Worm (Caenorhabditis elegans) whole organism, L4 larva: ENCODE results near the gene C06A1.7.

Source experiments
- F26F4.8 ChIP-seq: fragments of 200-800 bp; sonication (Bioruptor generic); conservative IDR thresholded peaks from 2 replicates; pipeline ENCODE4 v1.3.6; 2022; ENCODE audit warnings: missing genetic modification characterization, missing compliant biosample characterization
- T20F7.1 ChIP-seq: fragments of 200-800 bp; sonication (Bioruptor generic); optimal IDR thresholded peaks from 2 replicates; lab custom pipeline; 2018; ENCODE audit warnings: mild to moderate bottlenecking, missing genetic modification characterization, missing compliant biosample characterization
- Y105C5A.15 ChIP-seq: fragments of 200-800 bp; sonication (Bioruptor generic); IDR thresholded peaks from 2 replicates; pipeline ENCODE4 v1.3.6; 2022; ENCODE audit warnings: missing genetic modification characterization, missing compliant biosample characterization
- Y75B8A.6 ChIP-seq: fragments of 200-800 bp; sonication (Bioruptor generic); IDR thresholded peaks from 2 replicates; pipeline ENCODE4 v1.3.6; 2022; ENCODE audit warnings: missing genetic modification reagents, missing genetic modification characterization, missing compliant biosample characterization
- ceh-20 ChIP-seq: fragments of 200-800 bp; sonication (Bioruptor generic); IDR thresholded peaks from 2 replicates; pipeline ENCODE4 v1.3.6; 2022; ENCODE audit warnings: missing genetic modification reagents, missing genetic modification characterization, missing compliant biosample characterization
- ceh-28 ChIP-seq: fragments of 150-350 bp; optimal IDR thresholded peaks from 2 replicates; lab custom pipeline; 2014; ENCODE audit warnings: missing biosample characterization, missing genetic modification reagents, missing genetic modification characterization
- ceh-62 ChIP-seq: sonication (generic microtip); optimal IDR thresholded peaks from 2 replicates; lab custom pipeline; 2017; ENCODE audit warnings: missing biosample characterization, missing genetic modification characterization
- ceh-82 ChIP-seq: sonication (generic microtip); optimal IDR thresholded peaks from 2 replicates; lab custom pipeline; 2017; ENCODE audit warnings: missing biosample characterization, missing genetic modification characterization
- ces-1 ChIP-seq: fragments of 150-350 bp; sonication (generic microtip); optimal IDR thresholded peaks from 4 replicates; lab custom pipeline; 2014; ENCODE audit warnings: missing biosample characterization, missing genetic modification reagents, missing genetic modification characterization
- ctbp-1 ChIP-seq: fragments of 200-800 bp; sonication (Bioruptor generic); IDR thresholded peaks from 2 replicates; pipeline ENCODE4 v1.3.6; 2022; ENCODE audit warnings: missing genetic modification reagents, missing genetic modification characterization, missing compliant biosample characterization
- daf-12 ChIP-seq: fragments of 150-350 bp; optimal IDR thresholded peaks from 2 replicates; lab custom pipeline; 2014; ENCODE audit warnings: missing biosample characterization, missing genetic modification reagents, missing genetic modification characterization
- dmd-6 ChIP-seq: fragments of 200-800 bp; sonication (Bioruptor generic); IDR thresholded peaks from 2 replicates; pipeline ENCODE4 v1.3.6; 2022; ENCODE audit warnings: missing genetic modification reagents, missing genetic modification characterization, missing compliant biosample characterization
- dmd-8 ChIP-seq: fragments of 200-800 bp; sonication (Bioruptor generic); IDR thresholded peaks from 2 replicates; pipeline ENCODE4 v1.3.6; 2022; ENCODE audit warnings: missing genetic modification characterization, missing compliant biosample characterization
- dmd-9 ChIP-seq: fragments of 200-800 bp; sonication (Bioruptor generic); IDR thresholded peaks from 2 replicates; pipeline ENCODE4 v1.3.6; 2022; ENCODE audit warnings: missing genetic modification reagents, missing genetic modification characterization, missing compliant biosample characterization
- dpl-1 ChIP-seq: fragments of 150-350 bp; optimal IDR thresholded peaks from 2 replicates; lab custom pipeline; 2014; ENCODE audit warnings: missing biosample characterization, missing genetic modification reagents, missing genetic modification characterization
- duxl-1 ChIP-seq: sonication (generic microtip); optimal IDR thresholded peaks from 2 replicates; lab custom pipeline; 2016; ENCODE audit warnings: mild to moderate bottlenecking, missing genetic modification characterization, moderate library complexity, missing compliant biosample characterization; ENCODE audit not compliant: poor library complexity
- dve-1 ChIP-seq: sonication (generic microtip); optimal IDR thresholded peaks from 2 replicates; lab custom pipeline; 2017; ENCODE audit warnings: antibody characterized with exemption, mild to moderate bottlenecking, missing genetic modification characterization, missing compliant biosample characterization; ENCODE audit not compliant: insufficient read depth
- fkh-10 ChIP-seq: fragments of 150-350 bp; optimal IDR thresholded peaks from 2 replicates; lab custom pipeline; 2014; ENCODE audit warnings: missing biosample characterization, missing genetic modification reagents, missing genetic modification characterization
- gei-8 ChIP-seq: fragments of 200-800 bp; sonication (Bioruptor generic); optimal IDR thresholded peaks from 2 replicates; lab custom pipeline; 2018; ENCODE audit warnings: mild to moderate bottlenecking, missing genetic modification characterization, missing compliant biosample characterization
- hif-1 ChIP-seq, 2 experiments: sonication (generic microtip); optimal IDR thresholded peaks; 2 replicates each; lab custom pipeline; 2016 to 2017; ENCODE audit warnings: missing compliant biosample characterization in 2 of 2, missing genetic modification characterization in 2 of 2, missing genetic modification reagents in 2 of 2, missing genotype in 2 of 2, mild to moderate bottlenecking in 1 of 2
- hlh-11 ChIP-seq: fragments of 200-800 bp; sonication (Bioruptor generic); optimal IDR thresholded peaks from 2 replicates; lab custom pipeline; 2018; ENCODE audit warnings: mild to moderate bottlenecking, missing genetic modification characterization, missing compliant biosample characterization
- hlh-30 ChIP-seq: sonication (generic microtip); optimal IDR thresholded peaks from 2 replicates; lab custom pipeline; 2017; ENCODE audit warnings: antibody characterized with exemption, mild to moderate bottlenecking, missing genetic modification characterization, missing compliant biosample characterization; ENCODE audit not compliant: insufficient read depth
- jun-1 ChIP-seq: fragments of 150-350 bp; optimal IDR thresholded peaks from 2 replicates; lab custom pipeline; 2014; ENCODE audit warnings: missing biosample characterization, missing genetic modification reagents, missing genetic modification characterization
- lim-7 ChIP-seq: fragments of 200-800 bp; sonication (Bioruptor generic); IDR thresholded peaks from 2 replicates; pipeline ENCODE4 v1.3.6; 2022; ENCODE audit warnings: missing genetic modification characterization, missing compliant biosample characterization
- lin-1 ChIP-seq: fragments of 200-800 bp; sonication (Bioruptor generic); IDR thresholded peaks from 2 replicates; pipeline ENCODE4 v1.3.6; 2022; ENCODE audit warnings: missing genetic modification reagents, missing genetic modification characterization, missing compliant biosample characterization
- lin-13 ChIP-seq: fragments of 150-350 bp; optimal IDR thresholded peaks from 2 replicates; lab custom pipeline; 2014; ENCODE audit warnings: missing biosample characterization, missing genetic modification reagents, missing genetic modification characterization
- lin-29 ChIP-seq: fragments of 200-800 bp; sonication (Bioruptor generic); IDR thresholded peaks from 2 replicates; pipeline ENCODE4 v1.3.6; 2022; ENCODE audit warnings: missing genetic modification reagents, missing genetic modification characterization, missing compliant biosample characterization
- lin-38 ChIP-seq: fragments of 200-800 bp; sonication (Bioruptor generic); IDR thresholded peaks from 2 replicates; pipeline ENCODE4 v1.3.6; 2022; ENCODE audit warnings: missing genetic modification reagents, missing genetic modification characterization, missing compliant biosample characterization
- lir-3 ChIP-seq: sonication (generic microtip); optimal IDR thresholded peaks from 2 replicates; lab custom pipeline; 2016; ENCODE audit warnings: mild to moderate bottlenecking, missing genetic modification characterization, missing compliant biosample characterization
- madf-5 ChIP-seq, 2 experiments: fragments of 200-800 bp; sonication (Bioruptor generic); IDR thresholded peaks; 2 replicates each; pipeline ENCODE4 v1.3.6; 2022; ENCODE audit warnings: missing compliant biosample characterization in 2 of 2, missing genetic modification characterization in 2 of 2
- mep-1 ChIP-seq: fragments of 150-350 bp; sonication (generic microtip); optimal IDR thresholded peaks from 3 replicates; lab custom pipeline; 2014; ENCODE audit warnings: missing biosample characterization, missing genetic modification characterization
- nhr-10 ChIP-seq: fragments of 150-350 bp; optimal IDR thresholded peaks from 2 replicates; lab custom pipeline; 2014; ENCODE audit warnings: missing biosample characterization, missing genetic modification characterization
- nhr-102 ChIP-seq: sonication (generic microtip); optimal IDR thresholded peaks from 2 replicates; lab custom pipeline; 2016; ENCODE audit warnings: mild to moderate bottlenecking, missing genetic modification characterization, moderate library complexity, missing compliant biosample characterization
- nhr-11 ChIP-seq: fragments of 150-350 bp; optimal IDR thresholded peaks from 2 replicates; lab custom pipeline; 2014; ENCODE audit warnings: missing biosample characterization, missing genetic modification characterization
- nhr-111 ChIP-seq: fragments of 200-800 bp; sonication (Bioruptor generic); optimal IDR thresholded peaks from 2 replicates; lab custom pipeline; 2018; ENCODE audit warnings: mild to moderate bottlenecking, missing genetic modification characterization, missing compliant biosample characterization
- nhr-28 ChIP-seq: fragments of 150-350 bp; optimal IDR thresholded peaks from 2 replicates; lab custom pipeline; 2014; ENCODE audit warnings: missing biosample characterization, missing genetic modification characterization
- nhr-42 ChIP-seq: fragments of 200-800 bp; sonication (Bioruptor generic); IDR thresholded peaks from 2 replicates; pipeline ENCODE4 v1.3.6; 2022; ENCODE audit warnings: missing genetic modification characterization, missing compliant biosample characterization
- nhr-48 ChIP-seq: sonication (generic microtip); optimal IDR thresholded peaks from 2 replicates; lab custom pipeline; 2016; ENCODE audit warnings: mild to moderate bottlenecking, missing genetic modification characterization, missing compliant biosample characterization
- nhr-77 ChIP-seq: fragments of 150-350 bp; optimal IDR thresholded peaks from 2 replicates; lab custom pipeline; 2014; ENCODE audit warnings: missing biosample characterization, missing genetic modification characterization
- pqm-1 ChIP-seq: sonication (generic microtip); optimal IDR thresholded peaks from 2 replicates; lab custom pipeline; 2017; ENCODE audit warnings: missing biosample characterization, missing genetic modification characterization
- saeg-2 ChIP-seq: fragments of 200-800 bp; sonication (Bioruptor generic); IDR thresholded peaks from 2 replicates; pipeline ENCODE4 v1.3.6; 2022; ENCODE audit warnings: missing genetic modification reagents, missing genetic modification characterization, missing compliant biosample characterization
- sdz-12 ChIP-seq: fragments of 200-800 bp; sonication (Bioruptor generic); optimal IDR thresholded peaks from 2 replicates; lab custom pipeline; 2018; ENCODE audit warnings: mild to moderate bottlenecking, missing genetic modification characterization, missing compliant biosample characterization
- spr-3 ChIP-seq: fragments of 200-800 bp; sonication (Bioruptor generic); optimal IDR thresholded peaks from 2 replicates; lab custom pipeline; 2018; ENCODE audit warnings: mild to moderate bottlenecking, missing genetic modification characterization, missing compliant biosample characterization
- unc-130 ChIP-seq: sonication (generic microtip); optimal IDR thresholded peaks from 2 replicates; lab custom pipeline; 2016; ENCODE audit warnings: missing genetic modification reagents, missing genetic modification characterization, missing compliant biosample characterization
- unc-62 ChIP-seq, 3 experiments: fragments of 150-350 bp in 1 of 3; sonication (generic microtip); optimal IDR thresholded peaks in 2 of 3; peaks in 1 of 3; 1 replicate in 1 of 3; 2 replicates in 2 of 3; lab custom pipeline; 2014 to 2017; ENCODE audit warnings: missing biosample characterization in 3 of 3, missing genetic modification characterization in 3 of 3, missing genetic modification reagents in 3 of 3, missing genotype in 1 of 3
- zag-1 ChIP-seq: fragments of 150-350 bp; optimal IDR thresholded peaks from 2 replicates; lab custom pipeline; 2014; ENCODE audit warnings: missing biosample characterization, missing genetic modification characterization
- zfp-3 ChIP-seq: fragments of 200-800 bp; sonication (Bioruptor generic); conservative IDR thresholded peaks from 2 replicates; pipeline ENCODE4 v1.3.6; 2022; ENCODE audit warnings: missing genetic modification reagents, missing genetic modification characterization, missing compliant biosample characterization
- ztf-11 ChIP-seq: fragments of 150-350 bp; optimal IDR thresholded peaks from 2 replicates; lab custom pipeline; 2014; ENCODE audit warnings: missing biosample characterization, missing genetic modification characterization
- ztf-7 ChIP-seq: fragments of 150-350 bp; optimal IDR thresholded peaks from 2 replicates; lab custom pipeline; 2014; ENCODE audit warnings: missing biosample characterization, missing genetic modification characterization

The C06A1.7 gene

DNA sequence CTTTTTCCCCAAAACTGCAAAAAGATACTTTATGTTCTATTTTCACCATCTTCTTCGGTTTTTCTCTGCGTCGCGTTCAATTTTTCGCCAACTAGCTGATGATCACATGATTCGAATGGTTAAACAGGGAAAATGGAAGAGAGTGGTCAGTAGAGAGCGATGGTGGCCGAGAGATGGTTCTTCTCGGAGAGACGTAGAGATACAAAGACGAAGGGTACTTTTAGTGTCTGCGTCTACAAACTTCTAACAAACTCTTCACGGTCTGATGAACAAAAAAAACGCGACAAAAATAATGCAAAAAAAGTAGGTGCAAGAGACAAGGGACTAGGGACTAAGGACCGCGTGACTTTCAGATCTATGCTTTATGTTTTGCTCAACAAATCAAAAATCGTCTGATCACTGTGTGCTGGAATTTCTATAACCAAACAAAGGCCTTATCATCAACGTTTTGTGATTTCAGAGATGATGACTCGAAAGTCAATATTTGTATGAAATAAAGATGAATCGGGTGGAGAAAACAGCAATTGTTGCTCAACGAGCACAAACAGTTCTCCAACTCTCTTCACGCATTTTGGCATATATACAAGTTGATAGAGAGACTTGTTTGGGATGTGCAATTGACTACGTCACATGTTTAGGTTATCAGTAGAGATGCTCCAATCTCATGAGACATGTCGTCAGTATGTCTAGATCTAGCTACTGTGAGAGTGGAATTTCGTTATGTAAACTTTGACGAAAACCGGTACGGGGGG is 12.5 kb upstream of the C06A1.7 start (continued):
- TF ChIP-seq hif-1 (tag; optimal IDR thresholded peaks at IDR 0.05; lab: Kevin White, UChicago): peak; percentile 25 to 69
- TF ChIP-seq dmd-8 (GFP tag; lab: Robert Waterston, UW): no peak
- TF ChIP-seq pqm-1: no peak
- peak; percentile 70; the same call in 1 of the 2 replicates for TF ChIP-seq lin-29 (GFP tag; lab: Robert Waterston, UW)
- TF ChIP-seq lim-7 (GFP tag; lab: Robert Waterston, UW): 0 out of 2 replicates have a peak, but pooled peaks have one; percentile 18
- peak in 1 of 2 experiments; percentile 100 for TF ChIP-seq unc-62 (GFP tag; optimal IDR thresholded peaks at IDR 0.05 in 1 of 2; lab: Kevin White, UChicago)
- TF ChIP-seq unc-62 (tag; optimal IDR thresholded peaks at IDR 0.05; lab: Kevin White, UChicago): no peak
- peak; percentile 14 for TF ChIP-seq ceh-28 (tag; lab: Kevin White, UChicago)
- TF ChIP-seq nhr-10 (tag; lab: Kevin White, UChicago): peak; percentile 82
- peak; percentile 70 for TF ChIP-seq ceh-20 (GFP tag; lab: Robert Waterston, UW)
- TF ChIP-seq fkh-10 (GFP tag; lab: Kevin White, UChicago): peak; percentile 91
- no peak; a peak in 1 of 4 replicates for TF ChIP-seq madf-5 (GFP tag; IDR thresholded peaks at IDR 0.05; lab: Robert Waterston, UW)
- peak; percentile 7 for TF ChIP-seq sdz-12 (GFP tag; lab: Kevin White, UChicago)
- no peak for TF ChIP-seq ztf-11 (tag; lab: Kevin White, UChicago)
- TF ChIP-seq saeg-2 (GFP tag; lab: Robert Waterston, UW): peak; percentile 89
- 0 out of 2 replicates have a peak, but pooled peaks have one; percentile 42 for TF ChIP-seq zfp-3 (GFP tag; lab: Robert Waterston, UW)
- TF ChIP-seq daf-12: no peak
- TF ChIP-seq lin-38 (GFP tag; lab: Robert Waterston, UW): peak; percentile 63
- TF ChIP-seq Y75B8A.6 (GFP tag; lab: Robert Waterston, UW): 0 out of 2 replicates have a peak, but pooled peaks have one; percentile 74
- no peak for TF ChIP-seq ceh-62 (tag; lab: Kevin White, UChicago)
- peak; percentile 80 for TF ChIP-seq ctbp-1 (GFP tag; lab: Robert Waterston, UW)
- TF ChIP-seq lir-3: no peak
- TF ChIP-seq F26F4.8: no peak
- peak; percentile 52 for TF ChIP-seq zag-1 (tag; lab: Kevin White, UChicago)
- TF ChIP-seq dmd-9 (GFP tag; lab: Robert Waterston, UW): no peak
- TF ChIP-seq nhr-28 (tag; lab: Kevin White, UChicago): peak; percentile 90
- peak; percentile 94 for TF ChIP-seq nhr-77 (tag; lab: Kevin White, UChicago)
- TF ChIP-seq spr-3: peak; percentile 26
- TF ChIP-seq nhr-42 (GFP tag; lab: Robert Waterston, UW): peak; percentile 60; the same call in 1 of the 2 replicates
- peak; percentile 98 for TF ChIP-seq nhr-11
- TF ChIP-seq dve-1 (tag; lab: Kevin White, UChicago): peak; percentile 96
- peak; percentile 89 for TF ChIP-seq jun-1
- peak; percentile 95 for TF ChIP-seq nhr-48 (tag; lab: Kevin White, UChicago)
- TF ChIP-seq lin-13 (GFP tag; lab: Kevin White, UChicago): no peak
- TF ChIP-seq unc-130 (GFP tag; lab: Kevin White, UChicago): no peak
- peak; percentile 63 for TF ChIP-seq ces-1 (GFP tag; lab: Kevin White, UChicago)
- TF ChIP-seq gei-8: peak; percentile 74
- TF ChIP-seq lin-1 (GFP tag; lab: Robert Waterston, UW): peak; percentile 77; the same call in 1 of the 2 replicates
- TF ChIP-seq ztf-7 (tag; lab: Kevin White, UChicago): peak; percentile 61
- TF ChIP-seq T20F7.1: peak; percentile 67
- peak; percentile 64 for TF ChIP-seq dpl-1 (GFP tag; lab: Kevin White, UChicago)
- peak; percentile 87 for TF ChIP-seq dmd-6 (GFP tag; lab: Robert Waterston, UW)
- peak; percentile 96 for TF ChIP-seq hlh-11 (tag; lab: Kevin White, UChicago)
- TF ChIP-seq duxl-1 (tag; lab: Kevin White, UChicago): peak; percentile 70
- TF ChIP-seq nhr-102 (tag; lab: Kevin White, UChicago): peak; percentile 72
- no peak for TF ChIP-seq ceh-82 (tag; lab: Kevin White, UChicago)
- no peak for TF ChIP-seq nhr-111 (GFP tag; lab: Kevin White, UChicago)
- TF ChIP-seq hlh-30: peak; percentile 99
- peak; percentile 89 for TF ChIP-seq mep-1 (tag; lab: Kevin White, UChicago)
- 0 out of 2 replicates have a peak, but pooled peaks have one; percentile 24 for TF ChIP-seq Y105C5A.15
